Worm (Caenorhabditis elegans): Measurements from ENCODE around the gene npr-12.
A peak's percentile ranks its signal among the peaks of the same experiment; 100 is the strongest.

Gene npr-12

DNA sequence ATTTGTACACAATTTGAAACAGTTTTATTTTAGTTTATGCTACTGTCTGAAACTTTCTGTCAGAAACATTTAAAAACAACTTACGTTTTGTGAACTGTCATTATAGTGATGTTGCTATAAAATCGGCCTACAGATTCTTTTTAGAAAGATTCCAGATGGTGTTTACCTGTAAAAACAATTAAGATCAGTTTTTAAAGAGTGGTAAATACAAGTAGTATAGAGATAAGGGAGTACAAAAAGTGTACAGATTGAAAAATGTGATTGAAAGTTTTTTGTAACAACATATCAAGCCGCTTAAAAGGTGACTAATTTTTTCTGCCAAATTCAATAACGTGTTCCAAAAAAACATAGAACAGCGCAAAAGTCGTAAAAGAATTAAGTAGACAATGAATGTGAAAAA, at the start of gene npr-12:
Gene npr-12 (minus strand): TSS at position 101 of the 400 bp plus-strand sequence.
- TF ChIP-seq nhr-47 (tag; optimal IDR thresholded peaks at IDR 0.05) = no peak
- TF ChIP-seq snu-23 (GFP tag; optimal IDR thresholded peaks at IDR 0.05) = no peak
- TF ChIP-seq vab-15 (tag; optimal IDR thresholded peaks at IDR 0.05) = no peak
- no peak for TF ChIP-seq nhr-28 (tag; optimal IDR thresholded peaks at IDR 0.05)
- no peak for TF ChIP-seq hlh-4 (tag; optimal IDR thresholded peaks at IDR 0.05)
- TF ChIP-seq grh-1 (GFP tag; IDR thresholded peaks at IDR 0.05) = no peak
- no peak for TF ChIP-seq dsc-1 (tag; optimal IDR thresholded peaks at IDR 0.05)
- TF ChIP-seq ztf-11 (tag; optimal IDR thresholded peaks at IDR 0.05) = no peak
- TF ChIP-seq blmp-1 (tag; optimal IDR thresholded peaks at IDR 0.05) = no peak
- TF ChIP-seq mdl-1 (tag; optimal IDR thresholded peaks at IDR 0.05) = no peak
- no peak for TF ChIP-seq hpl-2 (GFP tag; optimal IDR thresholded peaks at IDR 0.05)
- TF ChIP-seq zag-1 (tag; optimal IDR thresholded peaks at IDR 0.05) = no peak

DNA sequence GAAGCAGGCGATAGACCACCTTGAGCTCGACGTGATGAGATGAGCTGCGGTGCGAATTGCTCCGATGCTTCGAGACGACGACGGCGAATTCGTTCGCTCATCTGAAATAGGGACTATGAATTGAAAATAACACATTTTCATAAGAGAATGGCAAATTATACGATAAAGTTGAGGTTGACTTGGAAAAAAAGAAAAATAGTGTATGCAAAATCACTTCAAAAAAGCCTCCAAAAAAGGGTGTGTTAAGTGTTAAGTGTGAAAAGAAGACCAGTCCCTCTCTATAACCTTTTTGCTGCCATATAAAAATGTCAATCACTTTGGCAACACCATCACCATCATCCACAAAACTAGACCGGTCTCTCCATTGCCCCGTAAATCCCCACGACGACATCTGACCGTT, 49.4 kb upstream of the npr-12 start, which contains the start of gene prkl-1:
Gene prkl-1 (minus strand): TSS at position 101 of the 400 bp plus-strand sequence.
- TF ChIP-seq lin-39 (tag; optimal IDR thresholded peaks at IDR 0.05) = no peak
- no peak for TF ChIP-seq nhr-12 (tag; optimal IDR thresholded peaks at IDR 0.05)
- TF ChIP-seq ceh-8 (GFP tag; optimal IDR thresholded peaks at IDR 0.05) = no peak
- TF ChIP-seq nhr-76 (tag; optimal IDR thresholded peaks at IDR 0.05) = no peak
- no peak for TF ChIP-seq ceh-82 (tag; optimal IDR thresholded peaks at IDR 0.05)
- no peak for TF ChIP-seq nhr-71 (tag; optimal IDR thresholded peaks at IDR 0.05)
- no peak for TF ChIP-seq fkh-8 (tag; optimal IDR thresholded peaks at IDR 0.05)
- no peak for TF ChIP-seq fkh-10 (GFP tag; optimal IDR thresholded peaks at IDR 0.05)

DNA sequence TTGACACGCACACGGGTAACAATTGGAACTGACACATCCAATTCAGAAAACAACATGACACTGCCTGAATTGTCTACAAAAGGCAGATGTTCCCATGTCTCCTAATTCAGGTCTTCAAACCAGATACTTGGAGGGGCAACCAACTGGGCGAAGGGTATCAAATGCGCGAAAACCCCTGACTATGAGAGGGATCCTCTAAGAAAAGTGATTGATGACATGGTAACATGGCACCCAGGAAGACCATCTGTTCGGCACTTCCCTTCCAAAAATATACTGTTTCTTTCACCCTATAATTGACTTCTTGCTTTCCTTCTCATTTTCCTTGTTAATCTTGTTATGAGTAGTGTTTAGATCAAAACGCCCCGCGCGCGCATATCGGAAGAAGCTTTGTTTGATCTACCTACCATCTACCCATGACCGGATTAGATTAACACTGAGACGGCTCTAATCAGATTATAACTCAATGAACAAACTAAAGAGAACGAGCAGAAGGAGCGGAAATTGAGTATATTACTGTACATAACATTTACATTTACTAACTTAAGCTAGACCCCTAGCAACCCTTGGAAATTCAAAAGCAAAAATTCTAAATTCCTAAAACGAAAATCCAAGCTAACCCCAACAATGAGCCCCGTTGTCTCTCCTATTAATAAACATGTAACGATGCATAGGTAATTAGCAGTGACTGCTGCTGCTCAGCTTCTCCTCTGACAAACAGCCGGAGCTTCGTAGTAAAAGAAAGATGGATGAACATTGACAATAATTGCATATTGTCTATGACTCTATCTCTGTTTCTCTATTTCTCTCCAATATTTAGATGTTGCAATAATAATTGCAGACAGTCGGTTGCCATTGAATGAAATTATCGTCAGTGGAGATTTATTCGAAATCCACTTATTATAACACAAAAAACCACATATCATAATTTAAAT, 47.3 kb upstream of the npr-12 start:
- TF ChIP-seq nhr-85 (tag) (peak; percentile 57), unc-62 (GFP tag; optimal IDR thresholded peaks at IDR 0.05) (no peak), efl-1 (optimal IDR thresholded peaks at IDR 0.05) (no peak), efl-1 (GFP tag; optimal IDR thresholded peaks at IDR 0.05 in 1 of 2) (peak in 1 of 2 experiments; percentile 40)

ce11 chrIV:6978625-6979024, 41.2 kb upstream of the npr-12 start:
- no peak for TF ChIP-seq egl-27 (tag; optimal IDR thresholded peaks at IDR 0.05)
- TF ChIP-seq snu-23 (GFP tag; optimal IDR thresholded peaks at IDR 0.05) = no peak
- no peak for TF ChIP-seq lin-13 (GFP tag; optimal IDR thresholded peaks at IDR 0.05)
- TF ChIP-seq nhr-47 (tag; optimal IDR thresholded peaks at IDR 0.05) = no peak
- TF ChIP-seq isw-1 (GFP tag; IDR thresholded peaks at IDR 0.05) = no peak

DNA sequence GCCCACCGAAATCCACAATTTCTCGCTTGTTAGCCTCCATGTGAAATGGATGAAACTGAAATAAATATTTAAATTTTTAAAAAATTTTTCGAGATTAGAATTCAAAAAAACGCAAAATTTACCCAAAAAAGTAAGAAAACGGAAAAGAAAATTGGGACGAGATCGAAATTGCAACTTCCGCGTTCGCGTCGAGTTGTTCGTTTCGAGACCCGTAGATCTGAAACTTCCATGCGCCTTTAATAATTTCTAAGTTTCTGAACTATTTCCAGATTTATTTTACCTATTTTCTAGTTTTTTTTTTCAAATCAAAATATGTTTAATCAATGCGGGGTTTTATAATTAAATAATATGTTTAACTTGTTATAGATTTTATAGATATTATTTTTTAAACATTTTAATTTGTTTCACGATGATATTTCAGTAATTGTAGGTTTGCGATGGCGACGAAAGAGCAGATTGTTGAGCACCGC, 39.7 kb upstream of the npr-12 start, which contains the start of the genes pgl-1 and him-3:
Gene pgl-1 (minus strand): TSS at position 230 of the 470 bp plus-strand sequence.
Gene him-3 (plus strand): TSS at position 420 of the 470 bp plus-strand sequence.
- TF ChIP-seq blmp-1 (tag; optimal IDR thresholded peaks at IDR 0.05) = no peak
- no peak for TF ChIP-seq lin-13 (GFP tag; optimal IDR thresholded peaks at IDR 0.05)
- TF ChIP-seq irx-1 (tag; optimal IDR thresholded peaks at IDR 0.05) = no peak
- TF ChIP-seq F16B12.6 (tag; optimal IDR thresholded peaks at IDR 0.05) = no peak
- no peak for TF ChIP-seq ceh-82 (tag; optimal IDR thresholded peaks at IDR 0.05)
- TF ChIP-seq tlp-1 (tag; optimal IDR thresholded peaks at IDR 0.05) = no peak
- TF ChIP-seq pag-3 (tag; optimal IDR thresholded peaks at IDR 0.05; ENCODE audit: borderline replicate concordance, insufficient read depth) = no peak
- TF ChIP-seq ceh-90 (tag; optimal IDR thresholded peaks at IDR 0.05) = no peak
- no peak for TF ChIP-seq swsn-7 (tag; optimal IDR thresholded peaks at IDR 0.05)
- no peak for TF ChIP-seq pqm-1 (tag; optimal IDR thresholded peaks at IDR 0.05)
- TF ChIP-seq sup-37 (GFP tag; optimal IDR thresholded peaks at IDR 0.05) = no peak

Measured in whole organism, L1 larva.